Fruit fly (Drosophila melanogaster) whole organism, embryonic: Measurements from ENCODE around the gene Iyd.
A peak's percentile ranks its signal among the peaks of the same experiment; 100 is the strongest.

ENCODE experiments used
- Adf1 ChIP-seq: fragments of 200-800 bp; sonication (Bioruptor generic); IDR thresholded peaks from 2 replicates; pipeline ENCODE4 v1.3.6; 2022; ENCODE audit warnings: missing biosample characterization, missing genetic modification characterization
- Atf3 ChIP-seq: fragments of 200-800 bp; sonication (Bioruptor generic); optimal IDR thresholded peaks from 3 replicates; lab custom pipeline; 2016; ENCODE audit warnings: missing biosample characterization, missing genetic modification characterization
- Awh ChIP-seq: fragments of 200-800 bp; sonication (Bioruptor generic); IDR thresholded peaks from 2 replicates; pipeline ENCODE4, ENCODE4 v1.3.6; 2022; ENCODE audit warnings: missing biosample characterization, missing genetic modification characterization
- Bgb ChIP-seq: fragments of 200-800 bp; sonication (Bioruptor generic); IDR thresholded peaks from 2 replicates; pipeline ENCODE4 v1.3.6; 2022; ENCODE audit warnings: missing biosample characterization, missing genetic modification characterization; ENCODE audit not compliant: partially characterized antibody
- CG11093 ChIP-seq: fragments of 200-800 bp; sonication (Bioruptor generic); IDR thresholded peaks from 3 replicates; pipeline ENCODE4 v1.3.6; 2022; ENCODE audit warnings: missing biosample characterization, missing genetic modification characterization
- CG11398 ChIP-seq: fragments of 200-800 bp; sonication (Bioruptor generic); optimal IDR thresholded peaks from 2 replicates; lab custom pipeline; 2016; ENCODE audit warnings: missing biosample characterization, missing genetic modification characterization
- CG11456 ChIP-seq: fragments of 200-800 bp; sonication (Bioruptor generic); IDR thresholded peaks from 3 replicates; pipeline ENCODE4 v1.3.6; 2022; ENCODE audit warnings: missing biosample characterization, missing genetic modification characterization
- CG11723 ChIP-seq: fragments of 200-800 bp; sonication (Bioruptor generic); optimal IDR thresholded peaks from 2 replicates; lab custom pipeline; 2017; ENCODE audit warnings: missing biosample characterization, mild to moderate bottlenecking, missing genetic modification characterization
- CG12071 ChIP-seq: fragments of 200-800 bp; sonication (Bioruptor generic); optimal IDR thresholded peaks from 3 replicates; lab custom pipeline; 2018; ENCODE audit warnings: missing biosample characterization, mild to moderate bottlenecking, missing genetic modification characterization
- CG12942 ChIP-seq: fragments of 200-800 bp; sonication (Bioruptor generic); optimal IDR thresholded peaks from 3 replicates; lab custom pipeline; 2016; ENCODE audit warnings: missing biosample characterization, missing genetic modification characterization
- CG13775 ChIP-seq: fragments of 200-800 bp; sonication (Bioruptor generic); optimal IDR thresholded peaks from 3 replicates; lab custom pipeline; 2017; ENCODE audit warnings: missing biosample characterization, mild to moderate bottlenecking, missing genetic modification characterization
- CG16815 ChIP-seq: fragments of 200-800 bp; sonication (Bioruptor generic); optimal IDR thresholded peaks from 3 replicates; lab custom pipeline; 2017; ENCODE audit warnings: missing biosample characterization, mild to moderate bottlenecking, missing genetic modification characterization
- CG1832 ChIP-seq: fragments of 200-800 bp; sonication (Bioruptor generic); optimal IDR thresholded peaks from 2 replicates; lab custom pipeline; 2017; ENCODE audit warnings: missing biosample characterization, mild to moderate bottlenecking, missing genetic modification characterization, inconsistent platforms
- CG18619 ChIP-seq: fragments of 200-800 bp; sonication (Bioruptor generic); optimal IDR thresholded peaks from 3 replicates; lab custom pipeline; 2017; ENCODE audit warnings: missing biosample characterization, mild to moderate bottlenecking, missing genetic modification characterization
- CG18764 ChIP-seq: fragments of 200-800 bp; sonication (Bioruptor generic); optimal IDR thresholded peaks from 3 replicates; lab custom pipeline; 2016; ENCODE audit warnings: missing biosample characterization, missing genetic modification characterization
- CG30403 ChIP-seq: fragments of 200-800 bp; sonication (Bioruptor generic); optimal IDR thresholded peaks from 3 replicates; lab custom pipeline; 2016; ENCODE audit warnings: missing biosample characterization, missing genetic modification characterization
- CG42726 ChIP-seq: fragments of 200-800 bp; sonication (Bioruptor generic); IDR thresholded peaks from 2 replicates; pipeline ENCODE4 v1.3.6; 2022; ENCODE audit warnings: missing biosample characterization, missing genetic modification characterization; ENCODE audit not compliant: partially characterized antibody
- CG6683 ChIP-seq: fragments of 200-800 bp; sonication (Bioruptor generic); optimal IDR thresholded peaks from 2 replicates; lab custom pipeline; 2017; ENCODE audit warnings: missing biosample characterization, mild to moderate bottlenecking, missing genetic modification characterization, missing genetic modification reagents
- CG7357 ChIP-seq: fragments of 200-800 bp; sonication (Bioruptor generic); IDR thresholded peaks from 3 replicates; pipeline ENCODE4 v1.3.6; 2022; ENCODE audit warnings: missing biosample characterization, missing genetic modification characterization
- CG7987 ChIP-seq: fragments of 200-800 bp; sonication (Bioruptor generic); optimal IDR thresholded peaks from 2 replicates; lab custom pipeline; 2018; ENCODE audit warnings: missing biosample characterization, mild to moderate bottlenecking, missing genetic modification characterization, moderate library complexity
- CG8359 ChIP-seq: fragments of 200-800 bp; sonication (Bioruptor generic); optimal IDR thresholded peaks from 2 replicates; lab custom pipeline; 2017; ENCODE audit warnings: missing biosample characterization, mild to moderate bottlenecking, missing genetic modification characterization, borderline replicate concordance
- CG9797 ChIP-seq: fragments of 200-800 bp; sonication (Bioruptor generic); optimal IDR thresholded peaks from 3 replicates; lab custom pipeline; 2018; ENCODE audit warnings: missing biosample characterization, mild to moderate bottlenecking, missing genetic modification characterization
- CHES-1-like ChIP-seq: fragments of 200-800 bp; sonication (Bioruptor generic); optimal IDR thresholded peaks from 2 replicates; lab custom pipeline; 2016; ENCODE audit warnings: missing biosample characterization, missing genetic modification characterization
- Dref ChIP-seq: fragments of 200-800 bp; sonication (Bioruptor generic); IDR thresholded peaks from 2 replicates; pipeline ENCODE4 v1.3.6; 2022; ENCODE audit warnings: missing biosample characterization, missing genetic modification characterization
- H15 ChIP-seq: fragments of 200-800 bp; sonication (Bioruptor generic); IDR thresholded peaks from 3 replicates; pipeline ENCODE4 v1.3.6; 2022; ENCODE audit warnings: missing biosample characterization, missing genetic modification characterization
- Hmx ChIP-seq: fragments of 200-800 bp; sonication (Bioruptor generic); optimal IDR thresholded peaks from 2 replicates; lab custom pipeline; 2016; ENCODE audit warnings: missing biosample characterization, missing genetic modification characterization
- Lhr ChIP-seq: fragments of 200-800 bp; sonication (Bioruptor generic); optimal IDR thresholded peaks from 3 replicates; lab custom pipeline; 2017; ENCODE audit warnings: mild to moderate bottlenecking, missing biosample characterization, missing genetic modification reagents, missing genetic modification characterization
- Mad ChIP-seq: fragments of 200-800 bp; sonication (Bioruptor generic); optimal IDR thresholded peaks from 2 replicates; lab custom pipeline; 2016; ENCODE audit warnings: missing biosample characterization, missing genetic modification characterization
- Rx ChIP-seq: fragments of 200-800 bp; sonication (Bioruptor generic); IDR thresholded peaks from 2 replicates; pipeline ENCODE4 v1.3.6; 2022; ENCODE audit warnings: missing biosample characterization, missing genetic modification characterization
- Sin3A ChIP-seq: fragments of >200 bp; optimal IDR thresholded peaks from 2 replicates; lab custom pipeline; 2018
- Sox102F ChIP-seq: fragments of 200-800 bp; sonication (Bioruptor generic); optimal IDR thresholded peaks from 2 replicates; lab custom pipeline; 2018; ENCODE audit warnings: missing biosample characterization, mild to moderate bottlenecking, missing genetic modification characterization, moderate library complexity
- chif ChIP-seq, 2 experiments: fragments of 200-800 bp; sonication (Bioruptor generic); optimal IDR thresholded peaks; 3 replicates each; lab custom pipeline; 2016; ENCODE audit warnings: missing biosample characterization in 2 of 2, missing genetic modification characterization in 2 of 2
- chinmo ChIP-seq: fragments of 200-800 bp; sonication (Bioruptor generic); IDR thresholded peaks from 4 replicates; pipeline ENCODE4 v1.3.6; 2022; ENCODE audit warnings: missing biosample characterization, missing genetic modification characterization; ENCODE audit not compliant: partially characterized antibody
- chn ChIP-seq: fragments of 200-800 bp; sonication (Bioruptor generic); optimal IDR thresholded peaks from 2 replicates; lab custom pipeline; 2016; ENCODE audit warnings: missing biosample characterization, missing genetic modification characterization
- corto ChIP-seq: fragments of 200-800 bp; sonication (Bioruptor generic); optimal IDR thresholded peaks from 2 replicates; lab custom pipeline; 2016; ENCODE audit warnings: missing biosample characterization, mild to moderate bottlenecking, missing genetic modification characterization, moderate library complexity
- crp ChIP-seq, 2 experiments: fragments of 200-800 bp; sonication (Bioruptor generic); optimal IDR thresholded peaks; 2 replicates in 1 of 2; 3 replicates in 1 of 2; lab custom pipeline; 2017; ENCODE audit warnings: missing biosample characterization in 2 of 2, missing genetic modification characterization in 2 of 2, mild to moderate bottlenecking in 1 of 2, moderate library complexity in 1 of 2
- da ChIP-seq: fragments of 200-800 bp; sonication (Bioruptor generic); optimal IDR thresholded peaks from 2 replicates; lab custom pipeline; 2016; ENCODE audit warnings: missing biosample characterization, missing genetic modification characterization
- dmrt99B ChIP-seq: fragments of 200-800 bp; sonication (Bioruptor generic); optimal IDR thresholded peaks from 2 replicates; lab custom pipeline; 2018; ENCODE audit warnings: missing biosample characterization, mild to moderate bottlenecking, missing genetic modification characterization, moderate library complexity
- fru ChIP-seq: fragments of >200 bp; optimal IDR thresholded peaks from 2 replicates; lab custom pipeline; 2017
- gcm ChIP-seq: fragments of 200-800 bp; sonication (Bioruptor generic); optimal IDR thresholded peaks from 2 replicates; lab custom pipeline; 2019; ENCODE audit warnings: missing biosample characterization, mild to moderate bottlenecking, missing genetic modification characterization, moderate library complexity
- insv ChIP-seq, 2 experiments: fragments of 200-800 bp; sonication (Bioruptor generic); optimal IDR thresholded peaks; 3 replicates each; lab custom pipeline; 2016 to 2018; ENCODE audit warnings: missing biosample characterization in 2 of 2, missing genetic modification characterization in 2 of 2
- mirr ChIP-seq: fragments of 200-800 bp; sonication (Bioruptor generic); optimal IDR thresholded peaks from 3 replicates; lab custom pipeline; 2018; ENCODE audit warnings: missing biosample characterization, mild to moderate bottlenecking, missing genetic modification characterization
- nerfin-1 ChIP-seq: fragments of 200-800 bp; sonication (Bioruptor generic); optimal IDR thresholded peaks from 3 replicates; lab custom pipeline; 2019; ENCODE audit warnings: missing biosample characterization, mild to moderate bottlenecking, missing genetic modification characterization, moderate library complexity
- pan ChIP-seq, 4 experiments: fragments of >200 bp in 3 of 4; fragments of 200-800 bp in 1 of 4; sonication (Bioruptor generic) in 1 of 4; optimal IDR thresholded peaks in 3 of 4; IDR thresholded peaks in 1 of 4; 2 replicates each; pipeline versions ENCODE4 v1.3.6 to Lab custom; 2017 to 2022; ENCODE audit warnings: missing biosample characterization in 2 of 4, missing genetic modification characterization in 2 of 4, mixed read lengths in 1 of 4
- salm ChIP-seq: fragments of 200-800 bp; sonication (Bioruptor generic); optimal IDR thresholded peaks from 2 replicates; lab custom pipeline; 2018; ENCODE audit warnings: missing biosample characterization, mild to moderate bottlenecking, missing genetic modification characterization
- sim ChIP-seq: fragments of 200-800 bp; sonication (Bioruptor generic); IDR thresholded peaks from 2 replicates; pipeline ENCODE4 v1.3.6; 2022; ENCODE audit warnings: missing biosample characterization, missing genetic modification characterization
- tin ChIP-seq: fragments of 200-800 bp; sonication (Bioruptor generic); optimal IDR thresholded peaks from 3 replicates; lab custom pipeline; 2016; ENCODE audit warnings: missing biosample characterization, missing genetic modification characterization
- unc-4 ChIP-seq: fragments of 200-800 bp; sonication (Bioruptor generic); IDR thresholded peaks from 2 replicates; pipeline ENCODE4 v1.3.6; 2022; ENCODE audit warnings: missing biosample characterization, missing genetic modification characterization; ENCODE audit not compliant: partially characterized antibody

Gene Iyd

dm6 chr3L:11097982-11098663, 2.1 kb upstream of the Iyd start, which contains the start of the genes Irbp18 and APP-BP1 (continued):
- TF ChIP-seq CG7357 (GFP tag; lab: Robert Waterston, UW), result peak; percentile 66; the same call in 2 of the 3 replicates
- TF ChIP-seq Dref, result no peak
- TF ChIP-seq CG18619 (GFP tag; lab: Kevin White, UChicago), result peak; percentile 95
- peak; percentile 88 for TF ChIP-seq CG11723 (GFP tag; lab: Kevin White, UChicago)
- TF ChIP-seq Adf1 (GFP tag; lab: Robert Waterston, UW), result peak; percentile 72
- TF ChIP-seq da (GFP tag; lab: Kevin White, UChicago), result peak; percentile 93
- 0 out of 2 replicates have a peak, but pooled peaks have one; percentile 11 for TF ChIP-seq Bgb
- TF ChIP-seq insv (GFP tag; optimal IDR thresholded peaks at IDR 0.05; lab: Kevin White, UChicago), result peak in 1 of 2 experiments; percentile 74
- TF ChIP-seq CHES-1-like (GFP tag; lab: Kevin White, UChicago), result peak; percentile 89
- peak; percentile 74 for TF ChIP-seq CG8359 (GFP tag; lab: Kevin White, UChicago)
- peak; percentile 98 for TF ChIP-seq CG30403 (GFP tag; lab: Kevin White, UChicago)
- peak; percentile 87 for TF ChIP-seq CG11456 (GFP tag; lab: Robert Waterston, UW)
- TF ChIP-seq Rx (GFP tag; lab: Robert Waterston, UW), result peak; percentile 83
- TF ChIP-seq Mad (GFP tag; lab: Kevin White, UChicago), result peak; percentile 96
- peak; percentile 25 for TF ChIP-seq CG9797 (GFP tag; lab: Kevin White, UChicago)
- TF ChIP-seq Hmx (GFP tag; lab: Kevin White, UChicago), result peak; percentile 93
- TF ChIP-seq corto (GFP tag; lab: Kevin White, UChicago), result peak; percentile 76
- peak; percentile 84 for TF ChIP-seq Lhr (GFP tag; lab: Kevin White, UChicago)
- peak; percentile 88 for TF ChIP-seq CG6683 (GFP tag; lab: Kevin White, UChicago)
- TF ChIP-seq CG12942 (GFP tag; lab: Kevin White, UChicago), result peak; percentile 90
- peak; percentile 96 for TF ChIP-seq CG13775 (GFP tag; lab: Kevin White, UChicago)
- peak; percentile 92 to 95 for TF ChIP-seq crp (GFP tag; optimal IDR thresholded peaks at IDR 0.05; lab: Kevin White, UChicago)
- TF ChIP-seq fru (lab: Kevin White, UChicago), result no peak
- TF ChIP-seq Sox102F (GFP tag; lab: Kevin White, UChicago), result peak; percentile 93
- peak; percentile 87 for TF ChIP-seq Sin3A (lab: Kevin White, UChicago)
- TF ChIP-seq chif (GFP tag; optimal IDR thresholded peaks at IDR 0.05; lab: Kevin White, UChicago), result peak; percentile 84 to 95
- peak; percentile 78 for TF ChIP-seq salm (tag; lab: Kevin White, UChicago)
- TF ChIP-seq pan (optimal IDR thresholded peaks at IDR 0.05; lab: Kevin White, UChicago), result no peak
- TF ChIP-seq pan (GFP tag; optimal IDR thresholded peaks at IDR 0.05 in 1 of 2, IDR thresholded peaks at IDR 0.05 in 1 of 2), result peak in 1 of 2 experiments; percentile 92
- TF ChIP-seq CG16815 (GFP tag; lab: Kevin White, UChicago), result peak; percentile 93
- TF ChIP-seq tin (GFP tag; lab: Kevin White, UChicago), result peak; percentile 94
- peak; percentile 83 for TF ChIP-seq CG12071 (GFP tag; lab: Kevin White, UChicago)
- peak; percentile 87 for TF ChIP-seq nerfin-1
- peak; percentile 85 for TF ChIP-seq CG7987 (GFP tag; lab: Kevin White, UChicago)
- peak; percentile 89 for TF ChIP-seq gcm (GFP tag; lab: Kevin White, UChicago)
- peak; percentile 71; the same call in 1 of the 3 replicates for TF ChIP-seq CG11093 (GFP tag; lab: Robert Waterston, UW)
- TF ChIP-seq sim (GFP tag; lab: Robert Waterston, UW), result peak; percentile 68; the same call in 1 of the 2 replicates
- TF ChIP-seq CG42726, result no peak
- peak; percentile 80 for TF ChIP-seq mirr
- TF ChIP-seq chinmo (GFP tag; lab: Robert Waterston, UW), result 0 out of 4 replicates have a peak, but pooled peaks have one; percentile 4
- peak; percentile 92 for TF ChIP-seq CG18764 (GFP tag; lab: Kevin White, UChicago)
- TF ChIP-seq CG11398, result peak; percentile 83
- peak; percentile 32; the same call in 1 of the 2 replicates for TF ChIP-seq unc-4 (GFP tag; lab: Robert Waterston, UW)
- TF ChIP-seq chn, result peak; percentile 96
- no peak for TF ChIP-seq CG1832 (GFP tag; lab: Kevin White, UChicago)
- peak; percentile 93 for TF ChIP-seq Atf3 (GFP tag; lab: Kevin White, UChicago)
- TF ChIP-seq dmrt99B (tag; lab: Kevin White, UChicago), result peak; percentile 91
- TF ChIP-seq H15 (GFP tag; lab: Robert Waterston, UW), result peak; percentile 85
- peak; percentile 73; the same call in 1 of the 2 replicates for TF ChIP-seq Awh (GFP tag; lab: Robert Waterston, UW)
